Worm (Caenorhabditis elegans) whole organism, L3 larva: Measurements from ENCODE around the gene srx-116.

Source experiments
- ZK546.5 ChIP-seq: sonication (generic microtip); optimal IDR thresholded peaks from 2 replicates; lab custom pipeline; 2017; ENCODE audit warnings: missing biosample characterization, missing genetic modification characterization
- aly-2 ChIP-seq: fragments of 150-350 bp; optimal IDR thresholded peaks from 2 replicates; lab custom pipeline; 2014; ENCODE audit warnings: missing biosample characterization, missing genetic modification characterization
- ama-1 ChIP-seq: fragments of 150-350 bp; optimal IDR thresholded peaks from 2 replicates; lab custom pipeline; 2018
- ceh-28 ChIP-seq: fragments of 150-350 bp; optimal IDR thresholded peaks from 2 replicates; lab custom pipeline; 2014; ENCODE audit warnings: missing biosample characterization, missing genetic modification reagents, missing genetic modification characterization
- ceh-9 ChIP-seq: sonication (generic microtip); optimal IDR thresholded peaks from 2 replicates; lab custom pipeline; 2018; ENCODE audit warnings: missing biosample characterization, missing genetic modification characterization
- egl-27 ChIP-seq: sonication (generic microtip); optimal IDR thresholded peaks from 4 replicates; lab custom pipeline; 2017; ENCODE audit warnings: missing biosample characterization, missing genetic modification reagents, missing genetic modification characterization
- elt-1 ChIP-seq: fragments of 150-350 bp; optimal IDR thresholded peaks from 2 replicates; lab custom pipeline; 2014; ENCODE audit warnings: missing biosample characterization, missing genetic modification characterization
- elt-2 ChIP-seq: sonication (generic microtip); optimal IDR thresholded peaks from 2 replicates; lab custom pipeline; 2016; ENCODE audit warnings: missing genetic modification reagents, mild to moderate bottlenecking, missing genetic modification characterization, missing compliant biosample characterization
- fkh-2 ChIP-seq: fragments of 150-350 bp; optimal IDR thresholded peaks from 2 replicates; lab custom pipeline; 2014; ENCODE audit warnings: missing biosample characterization, missing genetic modification reagents, missing genetic modification characterization
- fos-1 ChIP-seq: fragments of 150-350 bp; optimal IDR thresholded peaks from 2 replicates; lab custom pipeline; 2014; ENCODE audit warnings: missing biosample characterization, missing genetic modification characterization
- hmg-11 ChIP-seq: sonication (generic microtip); optimal IDR thresholded peaks from 2 replicates; lab custom pipeline; 2016; ENCODE audit warnings: missing genetic modification characterization, missing compliant biosample characterization
- lin-15B ChIP-seq: fragments of 150-350 bp; optimal IDR thresholded peaks from 2 replicates; lab custom pipeline; 2014; ENCODE audit warnings: missing biosample characterization, missing genetic modification characterization
- lin-39 ChIP-seq: fragments of 150-350 bp; optimal IDR thresholded peaks from 2 replicates; lab custom pipeline; 2018; ENCODE audit warnings: missing biosample characterization, missing genetic modification reagents, missing genetic modification characterization
- lsy-12 ChIP-seq: sonication (generic microtip); optimal IDR thresholded peaks from 2 replicates; lab custom pipeline; 2016; ENCODE audit warnings: mild to moderate bottlenecking, missing genetic modification characterization, missing compliant biosample characterization
- mdl-1 ChIP-seq: fragments of 150-350 bp; optimal IDR thresholded peaks from 2 replicates; lab custom pipeline; 2014; ENCODE audit warnings: missing biosample characterization, missing genetic modification characterization
- mml-1 ChIP-seq: fragments of 150-350 bp; sonication (generic microtip); optimal IDR thresholded peaks from 3 replicates; lab custom pipeline; 2014; ENCODE audit warnings: missing biosample characterization, missing genetic modification characterization
- nfya-1 ChIP-seq: sonication (generic microtip); optimal IDR thresholded peaks from 2 replicates; lab custom pipeline; 2017; ENCODE audit warnings: missing genetic modification characterization, mild to moderate bottlenecking, missing compliant biosample characterization, antibody characterized with exemption, moderate library complexity; ENCODE audit not compliant: insufficient read depth
- nhr-11 ChIP-seq: fragments of 150-350 bp; optimal IDR thresholded peaks from 2 replicates; lab custom pipeline; 2014; ENCODE audit warnings: missing biosample characterization, missing genetic modification characterization
- nhr-12 ChIP-seq: fragments of 150-350 bp; optimal IDR thresholded peaks from 2 replicates; lab custom pipeline; 2014; ENCODE audit warnings: missing biosample characterization, missing genetic modification characterization
- nhr-23 ChIP-seq: fragments of 150-350 bp; optimal IDR thresholded peaks from 2 replicates; lab custom pipeline; 2014; ENCODE audit warnings: missing biosample characterization, missing genetic modification reagents, missing genetic modification characterization
- nhr-25 ChIP-seq: sonication (generic microtip); optimal IDR thresholded peaks from 2 replicates; lab custom pipeline; 2017; ENCODE audit warnings: missing biosample characterization, missing genetic modification characterization
- nhr-28 ChIP-seq: fragments of 150-350 bp; optimal IDR thresholded peaks from 2 replicates; lab custom pipeline; 2014; ENCODE audit warnings: missing biosample characterization, missing genetic modification characterization
- nhr-43 ChIP-seq: sonication (generic microtip); optimal IDR thresholded peaks from 2 replicates; lab custom pipeline; 2016; ENCODE audit warnings: mild to moderate bottlenecking, missing genetic modification characterization, missing compliant biosample characterization; ENCODE audit not compliant: poor library complexity, severe bottlenecking
- nhr-67 ChIP-seq: fragments of 150-350 bp; optimal IDR thresholded peaks from 2 replicates; lab custom pipeline; 2014; ENCODE audit warnings: missing biosample characterization, missing genetic modification characterization
- nhr-76 ChIP-seq: fragments of 150-350 bp; sonication (generic microtip); optimal IDR thresholded peaks from 5 replicates; lab custom pipeline; 2014; ENCODE audit warnings: missing biosample characterization, missing genetic modification characterization
- nhr-77 ChIP-seq: fragments of 150-350 bp; optimal IDR thresholded peaks from 2 replicates; lab custom pipeline; 2014; ENCODE audit warnings: missing biosample characterization, missing genetic modification characterization
- pha-4 ChIP-seq: fragments of 150-350 bp; optimal IDR thresholded peaks from 2 replicates; lab custom pipeline; 2014; ENCODE audit warnings: missing biosample characterization, missing genetic modification reagents, missing genetic modification characterization
- pqm-1 ChIP-seq: fragments of 150-350 bp; optimal IDR thresholded peaks from 2 replicates; lab custom pipeline; 2017; ENCODE audit warnings: missing biosample characterization, missing genetic modification characterization, inconsistent platforms
- sea-2 ChIP-seq: fragments of 150-350 bp; sonication (generic microtip); optimal IDR thresholded peaks from 4 replicates; lab custom pipeline; 2014; ENCODE audit warnings: missing biosample characterization, missing genetic modification reagents, missing genetic modification characterization
- snpc-4 ChIP-seq: fragments of 150-350 bp; optimal IDR thresholded peaks from 2 replicates; lab custom pipeline; 2014; ENCODE audit warnings: missing biosample characterization, missing genetic modification characterization
- tbx-2 ChIP-seq: sonication (generic microtip); optimal IDR thresholded peaks from 2 replicates; lab custom pipeline; 2016; ENCODE audit warnings: mild to moderate bottlenecking, missing genetic modification characterization, missing compliant biosample characterization
- unc-39 ChIP-seq: sonication (generic microtip); optimal IDR thresholded peaks from 4 replicates; lab custom pipeline; 2017; ENCODE audit warnings: missing biosample characterization, missing genetic modification characterization
- unc-62 ChIP-seq: fragments of 150-350 bp; sonication (generic microtip); optimal IDR thresholded peaks from 4 replicates; lab custom pipeline; 2014; ENCODE audit warnings: missing biosample characterization, missing genetic modification reagents, missing genetic modification characterization
- zag-1 ChIP-seq: fragments of 150-350 bp; optimal IDR thresholded peaks from 2 replicates; lab custom pipeline; 2014; ENCODE audit warnings: missing biosample characterization, missing genetic modification characterization
- ztf-11 ChIP-seq: fragments of 150-350 bp; optimal IDR thresholded peaks from 2 replicates; lab custom pipeline; 2014; ENCODE audit warnings: missing biosample characterization, missing genetic modification characterization

The srx-116 gene

ce11 chrV:12637764-12638502, 32.8 kb upstream of the srx-116 start:
- no peak for TF ChIP-seq nhr-76 (tag; lab: Kevin White, UChicago)
- TF ChIP-seq snpc-4 (tag; lab: Kevin White, UChicago), result no peak
- TF ChIP-seq nhr-28 (tag; lab: Kevin White, UChicago), result no peak
- no peak for TF ChIP-seq lin-39
- no peak for TF ChIP-seq nhr-25 (tag; lab: Kevin White, UChicago)
- peak; percentile 92 for TF ChIP-seq elt-2 (tag; lab: Kevin White, UChicago)
- TF ChIP-seq ceh-9 (tag; lab: Kevin White, UChicago), result no peak
- no peak for TF ChIP-seq hmg-11 (tag; lab: Kevin White, UChicago)
- no peak for TF ChIP-seq nhr-12 (tag; lab: Kevin White, UChicago)
- TF ChIP-seq nhr-23, result peak; percentile 16
- no peak for TF ChIP-seq aly-2 (tag; lab: Kevin White, UChicago)
- no peak for TF ChIP-seq lsy-12 (tag; lab: Kevin White, UChicago)
- peak; percentile 72 for TF ChIP-seq pqm-1 (tag; lab: Kevin White, UChicago)
- TF ChIP-seq ztf-11 (tag; lab: Kevin White, UChicago), result no peak
- TF ChIP-seq fos-1, result no peak
- TF ChIP-seq pha-4 (tag; lab: Kevin White, UChicago), result peak; percentile 40
- TF ChIP-seq ceh-28 (tag; lab: Kevin White, UChicago), result no peak
- TF ChIP-seq ama-1 (lab: Kevin White, UChicago), result no peak
- TF ChIP-seq nhr-11, result no peak
- TF ChIP-seq nhr-43 (tag; lab: Kevin White, UChicago), result peak; percentile 54
- TF ChIP-seq unc-62, result no peak
- TF ChIP-seq elt-1 (tag; lab: Kevin White, UChicago), result no peak
- TF ChIP-seq zag-1 (tag; lab: Kevin White, UChicago), result no peak

- no peak for TF ChIP-seq nhr-43 (tag; lab: Kevin White, UChicago)
- TF ChIP-seq unc-39 (tag; lab: Kevin White, UChicago), result no peak
- no peak for TF ChIP-seq nhr-76 (tag; lab: Kevin White, UChicago)
- no peak for TF ChIP-seq ZK546.5 (tag; lab: Kevin White, UChicago)
- TF ChIP-seq nhr-11, result no peak
- no peak for TF ChIP-seq snpc-4 (tag; lab: Kevin White, UChicago)
- TF ChIP-seq mdl-1 (tag; lab: Kevin White, UChicago), result no peak
- TF ChIP-seq mml-1 (tag; lab: Kevin White, UChicago), result no peak
- no peak for TF ChIP-seq tbx-2 (tag; lab: Kevin White, UChicago)
- TF ChIP-seq nhr-77, result no peak
- no peak for TF ChIP-seq lin-39
- TF ChIP-seq elt-2 (tag; lab: Kevin White, UChicago), result no peak
- no peak for TF ChIP-seq unc-62
- no peak for TF ChIP-seq nhr-67 (tag; lab: Kevin White, UChicago)
Measured at ce11 chrV:12640384-12640783, 30.3 kb upstream of the srx-116 start, which contains the start of gene gpa-8. Gene gpa-8, minus strand, starts transcription at chrV:12640484.

ce11 chrV:12644500-12644899, 26.2 kb upstream of the srx-116 start, which contains the start of gene F56H9.8:
Gene F56H9.8, plus strand, starts transcription at chrV:12644800.
- TF ChIP-seq nhr-76 (tag; lab: Kevin White, UChicago), result no peak
- no peak for TF ChIP-seq fkh-2 (tag; lab: Kevin White, UChicago)
- no peak for TF ChIP-seq sea-2 (GFP tag; lab: Kevin White, UChicago)
- TF ChIP-seq lin-15B, result no peak
- TF ChIP-seq, all 47 proteins: peak for 0

ce11 chrV:12649213-12649612, 21.5 kb upstream of the srx-116 start, which contains the start of gene gpa-9:
Gene gpa-9, minus strand, starts transcription at chrV:12649313.
- TF ChIP-seq pha-4 (tag; lab: Kevin White, UChicago), result no peak
- no peak for TF ChIP-seq egl-27
- TF ChIP-seq unc-62, result no peak
- TF ChIP-seq ceh-9 (tag; lab: Kevin White, UChicago), result no peak

ce11 chrV:12649636-12650035, 21.1 kb upstream of the srx-116 start, which contains the start of gene lin-25:
Gene lin-25, plus strand, starts transcription at chrV:12649925.
- TF ChIP-seq snpc-4 (tag; lab: Kevin White, UChicago), result peak; percentile 27
- TF ChIP-seq hmg-11 (tag; lab: Kevin White, UChicago), result peak; percentile 58
- peak; percentile 42 for TF ChIP-seq nfya-1 (tag; lab: Kevin White, UChicago)
- TF ChIP-seq pqm-1 (tag; lab: Kevin White, UChicago), result no peak
- peak; percentile 51 for TF ChIP-seq lin-15B
- peak; percentile 63 for TF ChIP-seq pha-4 (tag; lab: Kevin White, UChicago)
- TF ChIP-seq nhr-25 (tag; lab: Kevin White, UChicago), result peak; percentile 24
- TF ChIP-seq nhr-12 (tag; lab: Kevin White, UChicago), result no peak
- TF ChIP-seq, all 47 proteins: peak for 6
